Fruit fly (Drosophila melanogaster): Measurements from ENCODE around the gene Rrp45.

dm6 chrX:16822080-16822479, 31.0 kb upstream of the Rrp45 start:
- no peak for TF ChIP-seq pan (optimal IDR thresholded peaks at IDR 0.05)
- no peak for TF ChIP-seq usp (GFP tag; optimal IDR thresholded peaks at IDR 0.05)
- TF ChIP-seq Dll (optimal IDR thresholded peaks at IDR 0.05) = no peak
- TF ChIP-seq EcR (GFP tag; optimal IDR thresholded peaks at IDR 0.05) = no peak
- TF ChIP-seq CG8478 (optimal IDR thresholded peaks at IDR 0.05) = no peak

Measured in whole organism.